Fruit fly (Drosophila melanogaster) whole organism, embryonic: ENCODE measurements around the gene CG13605.

ENCODE experiments used
- Abd-B ChIP-seq: fragments of 200-800 bp; sonication (Bioruptor generic); optimal IDR thresholded peaks from 2 replicates; lab custom pipeline; 2018; ENCODE audit warnings: missing biosample characterization, mild to moderate bottlenecking, missing genetic modification characterization, moderate library complexity
- Asciz ChIP-seq: fragments of 200-800 bp; sonication (Bioruptor generic); optimal IDR thresholded peaks from 2 replicates; lab custom pipeline; 2017; ENCODE audit warnings: missing biosample characterization, mild to moderate bottlenecking, missing genetic modification characterization, missing genetic modification reagents
- B-H2 ChIP-seq: fragments of 200-800 bp; sonication (Bioruptor generic); optimal IDR thresholded peaks from 2 replicates; lab custom pipeline; 2018; ENCODE audit warnings: missing biosample characterization, mild to moderate bottlenecking, missing genetic modification characterization
- CG12071 ChIP-seq: fragments of 200-800 bp; sonication (Bioruptor generic); optimal IDR thresholded peaks from 3 replicates; lab custom pipeline; 2018; ENCODE audit warnings: missing biosample characterization, mild to moderate bottlenecking, missing genetic modification characterization
- CG1233 ChIP-seq: fragments of 200-800 bp; sonication (Bioruptor generic); optimal IDR thresholded peaks from 4 replicates; lab custom pipeline; 2018; ENCODE audit warnings: missing biosample characterization, mild to moderate bottlenecking, missing genetic modification characterization
- CG13296 ChIP-seq: fragments of 200-800 bp; sonication (Bioruptor generic); optimal IDR thresholded peaks from 3 replicates; lab custom pipeline; 2018; ENCODE audit warnings: missing biosample characterization, mild to moderate bottlenecking, missing genetic modification characterization
- CG17568 ChIP-seq: fragments of 200-800 bp; sonication (Bioruptor generic); optimal IDR thresholded peaks from 2 replicates; lab custom pipeline; 2018; ENCODE audit warnings: missing biosample characterization, mild to moderate bottlenecking, missing genetic modification characterization, moderate library complexity
- CG17912 ChIP-seq: fragments of 200-800 bp; sonication (Bioruptor generic); optimal IDR thresholded peaks from 2 replicates; lab custom pipeline; 2018; ENCODE audit warnings: missing biosample characterization, mild to moderate bottlenecking, missing genetic modification characterization
- CG34376 ChIP-seq: fragments of 200-800 bp; sonication (Bioruptor generic); optimal IDR thresholded peaks from 2 replicates; lab custom pipeline; 2018; ENCODE audit warnings: missing biosample characterization, mild to moderate bottlenecking, missing genetic modification characterization
- CG8089 ChIP-seq: fragments of 200-800 bp; sonication (Bioruptor generic); optimal IDR thresholded peaks from 3 replicates; lab custom pipeline; 2016; ENCODE audit warnings: missing biosample characterization, missing genetic modification characterization
- CG9876 ChIP-seq: fragments of 200-800 bp; sonication (Bioruptor generic); optimal IDR thresholded peaks from 2 replicates; lab custom pipeline; 2016; ENCODE audit warnings: missing biosample characterization, missing genetic modification characterization
- D19A ChIP-seq: fragments of 200-800 bp; optimal IDR thresholded peaks from 3 replicates; lab custom pipeline; 2019; ENCODE audit warnings: missing biosample characterization, mild to moderate bottlenecking, missing genetic modification characterization, moderate library complexity
- D19B ChIP-seq: fragments of 200-800 bp; sonication (Bioruptor generic); optimal IDR thresholded peaks from 2 replicates; lab custom pipeline; 2017; ENCODE audit warnings: missing biosample characterization, mild to moderate bottlenecking, missing genetic modification characterization
- Eip74EF ChIP-seq, 2 experiments: fragments of 200-800 bp in 1 of 2; fragments of >200 bp in 1 of 2; sonication (Bioruptor generic) in 1 of 2; optimal IDR thresholded peaks; 2 replicates each; lab custom pipeline; 2017 to 2019; ENCODE audit warnings: missing biosample characterization in 2 of 2, missing genetic modification characterization in 2 of 2, mild to moderate bottlenecking in 1 of 2, moderate library complexity in 1 of 2
- Ets65A ChIP-seq: fragments of 200-800 bp; sonication (Bioruptor generic); peaks from one replicate; lab custom pipeline; 2016; ENCODE audit warnings: missing biosample characterization, missing genetic modification characterization
- Fer1 ChIP-seq: fragments of 200-800 bp; sonication (Bioruptor generic); optimal IDR thresholded peaks from 2 replicates; lab custom pipeline; 2017; ENCODE audit warnings: missing biosample characterization, mild to moderate bottlenecking, missing genetic modification characterization
- GATAe ChIP-seq: fragments of 200-800 bp; sonication (Bioruptor generic); conservative IDR thresholded peaks from 2 replicates; pipeline ENCODE4 v1.3.6; 2022; ENCODE audit warnings: missing biosample characterization, missing genetic modification characterization
- HHEX ChIP-seq: fragments of 200-800 bp; sonication (Bioruptor generic); optimal IDR thresholded peaks from 3 replicates; lab custom pipeline; 2017; ENCODE audit warnings: missing biosample characterization, mild to moderate bottlenecking, missing genetic modification characterization, missing genetic modification reagents
- Hey ChIP-seq: fragments of 200-800 bp; sonication (Bioruptor generic); optimal IDR thresholded peaks from 3 replicates; lab custom pipeline; 2018; ENCODE audit warnings: missing biosample characterization, mild to moderate bottlenecking, missing genetic modification characterization
- Nf-YC ChIP-seq: fragments of 200-800 bp; optimal IDR thresholded peaks from 3 replicates; lab custom pipeline; 2019; ENCODE audit warnings: missing biosample characterization, mild to moderate bottlenecking, missing genetic modification characterization, moderate library complexity
- PHDP ChIP-seq: fragments of 200-800 bp; sonication (Bioruptor generic); optimal IDR thresholded peaks from 3 replicates; lab custom pipeline; 2018; ENCODE audit warnings: missing biosample characterization, mild to moderate bottlenecking, missing genetic modification characterization, moderate library complexity
- Pdp1 ChIP-seq, 2 experiments: fragments of 200-800 bp; sonication (Bioruptor generic); optimal IDR thresholded peaks; 3 replicates each; lab custom pipeline; 2016; ENCODE audit warnings: missing biosample characterization in 2 of 2, missing genetic modification characterization in 2 of 2, mild to moderate bottlenecking in 1 of 2, moderate library complexity in 1 of 2
- Vsx1 ChIP-seq: fragments of 200-800 bp; sonication (Bioruptor generic); optimal IDR thresholded peaks from 2 replicates; lab custom pipeline; 2017; ENCODE audit warnings: missing biosample characterization, mild to moderate bottlenecking, missing genetic modification characterization, missing genetic modification reagents
- cwo ChIP-seq: fragments of 200-800 bp; sonication (Bioruptor generic); optimal IDR thresholded peaks from 3 replicates; lab custom pipeline; 2017; ENCODE audit warnings: missing biosample characterization, missing genetic modification characterization, mild to moderate bottlenecking, moderate library complexity, missing genetic modification reagents
- dysf ChIP-seq: fragments of 200-800 bp; sonication (Bioruptor generic); IDR thresholded peaks from 3 replicates; pipeline ENCODE4 v1.3.6; 2022; ENCODE audit warnings: missing biosample characterization, missing genetic modification characterization
- exex ChIP-seq: fragments of 200-800 bp; sonication (Bioruptor generic); optimal IDR thresholded peaks from 4 replicates; lab custom pipeline; 2018; ENCODE audit warnings: missing biosample characterization, mild to moderate bottlenecking, missing genetic modification characterization, moderate library complexity
- gce ChIP-seq: fragments of 200-800 bp; sonication (Bioruptor generic); IDR thresholded peaks from 3 replicates; pipeline ENCODE4 v1.3.6; 2022; ENCODE audit warnings: missing biosample characterization, missing genetic modification characterization
- gem ChIP-seq: fragments of 200-800 bp; sonication (Bioruptor generic); optimal IDR thresholded peaks from 2 replicates; lab custom pipeline; 2019; ENCODE audit warnings: missing biosample characterization, mild to moderate bottlenecking, missing genetic modification characterization, moderate library complexity
- gro ChIP-seq: fragments of 200-800 bp; sonication (Bioruptor generic); optimal IDR thresholded peaks from 2 replicates; lab custom pipeline; 2016; ENCODE audit warnings: missing biosample characterization, missing genetic modification characterization
- ham ChIP-seq: fragments of 200-800 bp; sonication (Bioruptor generic); IDR thresholded peaks from 2 replicates; pipeline ENCODE4 v1.3.6; 2022; ENCODE audit warnings: missing biosample characterization, missing genetic modification characterization
- hbn ChIP-seq: fragments of 200-800 bp; sonication (Bioruptor generic); IDR thresholded peaks from 2 replicates; pipeline ENCODE4 v1.3.6; 2022; ENCODE audit warnings: missing biosample characterization, missing genetic modification characterization; ENCODE audit not compliant: partially characterized antibody
- ind ChIP-seq: fragments of 200-800 bp; sonication (Bioruptor generic); optimal IDR thresholded peaks from 3 replicates; lab custom pipeline; 2016; ENCODE audit warnings: missing biosample characterization, missing genetic modification characterization
- knrl ChIP-seq: fragments of 200-800 bp; sonication (Bioruptor generic); IDR thresholded peaks from 3 replicates; pipeline ENCODE4 v1.3.6; 2022; ENCODE audit warnings: missing biosample characterization, missing genetic modification characterization; ENCODE audit not compliant: partially characterized antibody
- lab ChIP-seq: fragments of 200-800 bp; sonication (Bioruptor generic); optimal IDR thresholded peaks from 3 replicates; lab custom pipeline; 2017; ENCODE audit warnings: missing biosample characterization, missing genetic modification characterization, mild to moderate bottlenecking, moderate library complexity, missing genetic modification reagents
- mirr ChIP-seq: fragments of 200-800 bp; sonication (Bioruptor generic); optimal IDR thresholded peaks from 3 replicates; lab custom pipeline; 2018; ENCODE audit warnings: missing biosample characterization, mild to moderate bottlenecking, missing genetic modification characterization
- onecut ChIP-seq: fragments of 200-800 bp; sonication (Bioruptor generic); IDR thresholded peaks from 2 replicates; pipeline ENCODE4 v1.3.6; 2022; ENCODE audit warnings: missing biosample characterization, missing genetic modification characterization
- row ChIP-seq: fragments of 200-800 bp; sonication (Bioruptor generic); IDR thresholded peaks from 3 replicates; pipeline ENCODE4 v1.3.6; 2022; ENCODE audit warnings: missing biosample characterization, missing genetic modification characterization
- salm ChIP-seq: fragments of 200-800 bp; sonication (Bioruptor generic); optimal IDR thresholded peaks from 2 replicates; lab custom pipeline; 2018; ENCODE audit warnings: missing biosample characterization, mild to moderate bottlenecking, missing genetic modification characterization
- sd ChIP-seq: fragments of 200-800 bp; sonication (Bioruptor generic); optimal IDR thresholded peaks from 3 replicates; lab custom pipeline; 2018; ENCODE audit warnings: missing biosample characterization, mild to moderate bottlenecking, missing genetic modification characterization, moderate library complexity
- sens ChIP-seq: fragments of 200-800 bp; sonication (Bioruptor generic); peaks from one replicate; lab custom pipeline; 2016; ENCODE audit warnings: missing biosample characterization, missing genetic modification characterization
- sug ChIP-seq: fragments of 200-800 bp; optimal IDR thresholded peaks from 2 replicates; lab custom pipeline; 2019; ENCODE audit warnings: missing biosample characterization, mild to moderate bottlenecking, missing genetic modification characterization, moderate library complexity

CG13605 gene

dm6 chr3R:24138478-24139455, 26.6 kb upstream of the CG13605 start:
- TF ChIP-seq knrl (GFP tag; lab: Robert Waterston, UW), result no peak
- peak; percentile 41 for TF ChIP-seq CG17568
- TF ChIP-seq sd (tag; lab: Kevin White, UChicago), result peak; percentile 83
- peak; percentile 19; the same call in 1 of the 3 replicates for TF ChIP-seq row (GFP tag; lab: Robert Waterston, UW)
- peak; percentile 25 for TF ChIP-seq CG12071 (GFP tag; lab: Kevin White, UChicago)
- TF ChIP-seq Ets65A (GFP tag; lab: Kevin White, UChicago), result no peak
- peak; percentile 96 for TF ChIP-seq sug
- TF ChIP-seq B-H2 (GFP tag; lab: Kevin White, UChicago), result peak; percentile 3
- TF ChIP-seq Pdp1 (GFP tag; optimal IDR thresholded peaks at IDR 0.05; lab: Kevin White, UChicago), result peak in 1 of 2 experiments; percentile 9
- peak; percentile 72 for TF ChIP-seq mirr (GFP tag; lab: Kevin White, UChicago)
- TF ChIP-seq sens (GFP tag; lab: Kevin White, UChicago), result peak; percentile 58
- TF ChIP-seq exex, result peak; percentile 95
- peak; percentile 22 for TF ChIP-seq cwo (GFP tag; lab: Kevin White, UChicago)
- TF ChIP-seq dysf (GFP tag; lab: Robert Waterston, UW), result no peak
- no peak for TF ChIP-seq CG8089 (GFP tag; lab: Kevin White, UChicago)
- no peak for TF ChIP-seq Fer1 (GFP tag; lab: Kevin White, UChicago)
- no peak for TF ChIP-seq Nf-YC (tag; lab: Kevin White, UChicago)
- peak; percentile 1 for TF ChIP-seq gem
- peak; percentile 74 for TF ChIP-seq Hey (tag; lab: Kevin White, UChicago)
- peak; percentile 71 for TF ChIP-seq D19B (GFP tag; lab: Kevin White, UChicago)
- peak; percentile 20 for TF ChIP-seq CG13296 (GFP tag; lab: Kevin White, UChicago)
- no peak for TF ChIP-seq onecut (GFP tag; lab: Robert Waterston, UW)
- TF ChIP-seq ind (GFP tag; lab: Kevin White, UChicago), result no peak
- no peak for TF ChIP-seq ham
- no peak for TF ChIP-seq CG9876 (GFP tag; lab: Kevin White, UChicago)
- TF ChIP-seq Asciz, result peak; percentile 34
- no peak for TF ChIP-seq gce (GFP tag; lab: Robert Waterston, UW)
- TF ChIP-seq CG17912 (GFP tag; lab: Kevin White, UChicago), result no peak
- TF ChIP-seq HHEX, result no peak
- peak; percentile 18 for TF ChIP-seq PHDP (tag; lab: Kevin White, UChicago)
- TF ChIP-seq Vsx1 (GFP tag; lab: Kevin White, UChicago), result peak; percentile 60
- TF ChIP-seq salm (tag; lab: Kevin White, UChicago), result peak; percentile 52
- TF ChIP-seq D19A (tag; lab: Kevin White, UChicago), result peak; percentile 68
- TF ChIP-seq CG34376 (GFP tag; lab: Kevin White, UChicago), result peak; percentile 84
- peak; percentile 52 for TF ChIP-seq lab (GFP tag; lab: Kevin White, UChicago)
- no peak for TF ChIP-seq hbn (GFP tag; lab: Robert Waterston, UW)
- TF ChIP-seq GATAe (GFP tag; lab: Robert Waterston, UW), result peak; percentile 20; the same call in 1 of the 2 replicates
- TF ChIP-seq CG1233, result peak; percentile 3
- TF ChIP-seq Abd-B (GFP tag; lab: Kevin White, UChicago), result peak; percentile 3
- TF ChIP-seq Eip74EF (GFP tag; optimal IDR thresholded peaks at IDR 0.05; lab: Kevin White, UChicago), result peak in 1 of 2 experiments; percentile 6
- TF ChIP-seq gro (GFP tag; lab: Kevin White, UChicago), result peak; percentile 33
